Worm (Caenorhabditis elegans): ENCODE results near the gene Y49F6C.6.

Y49F6C.6 gene

DNA sequence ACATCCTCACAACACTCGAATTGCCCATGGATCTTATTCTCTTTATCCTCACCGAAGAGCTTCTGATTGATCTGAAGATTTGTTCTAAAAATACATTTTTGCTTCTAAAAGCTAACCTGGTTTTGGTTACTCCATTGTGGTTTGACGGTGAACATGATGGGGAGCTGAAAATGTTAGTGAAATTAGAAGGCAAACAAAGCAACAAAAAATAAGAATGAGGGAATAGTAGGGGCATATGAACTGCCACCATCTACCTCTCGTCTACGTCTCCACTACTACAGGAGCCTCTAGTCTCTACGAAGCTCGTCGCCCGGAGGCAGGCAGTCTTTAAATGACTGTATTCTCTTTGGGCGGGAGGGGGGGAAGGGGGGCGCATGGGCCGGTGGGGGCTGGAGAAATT is 18.7 kb upstream of the Y49F6C.6 start, which contains the start of gene T06D4.2:
T06D4.2 (minus strand) TSS at position 170 of the 400 bp plus-strand sequence.
- TF ChIP-seq sem-4 (tag; optimal IDR thresholded peaks at IDR 0.05) (no peak), mdl-1 (tag; optimal IDR thresholded peaks at IDR 0.05) (no peak)

DNA sequence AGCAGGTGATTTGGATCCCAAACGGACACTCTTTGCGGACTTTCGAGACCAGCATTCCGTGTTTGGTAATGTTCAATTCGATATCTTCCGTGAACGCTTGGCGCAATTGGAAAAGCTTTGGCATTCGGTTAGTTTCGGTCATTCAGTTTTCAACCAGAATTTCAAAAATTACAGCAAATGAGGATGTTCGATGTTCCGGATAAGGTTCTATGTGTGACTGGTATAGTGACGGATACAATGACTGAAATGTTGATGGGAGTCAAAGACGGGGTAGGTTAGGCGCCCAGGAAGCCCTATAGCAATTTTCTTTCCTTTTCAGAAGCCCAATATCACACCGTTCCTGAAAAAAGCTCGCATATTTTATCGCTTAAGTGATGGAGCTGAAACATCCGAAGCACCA is 16.1 kb upstream of the Y49F6C.6 start:
- no peak for TF ChIP-seq gmeb-1 (tag; optimal IDR thresholded peaks at IDR 0.05)
- TF ChIP-seq snpc-4 (tag; optimal IDR thresholded peaks at IDR 0.05) = no peak
- no peak for TF ChIP-seq egl-27 (tag; optimal IDR thresholded peaks at IDR 0.05)
- no peak for TF ChIP-seq ceh-82 (tag; optimal IDR thresholded peaks at IDR 0.05)
- TF ChIP-seq unc-62 (GFP tag; optimal IDR thresholded peaks at IDR 0.05) = no peak
- no peak for TF ChIP-seq R02D3.7 (tag; optimal IDR thresholded peaks at IDR 0.05)
- no peak for TF ChIP-seq F13H6.1 (tag; optimal IDR thresholded peaks at IDR 0.05)
- TF ChIP-seq nhr-21 (tag; optimal IDR thresholded peaks at IDR 0.05) = no peak
- TF ChIP-seq nhr-237 (tag; optimal IDR thresholded peaks at IDR 0.05) = no peak
- no peak for TF ChIP-seq elt-1 (tag; optimal IDR thresholded peaks at IDR 0.05)
- TF ChIP-seq lin-11 (tag; optimal IDR thresholded peaks at IDR 0.05) = no peak
- no peak for TF ChIP-seq nhr-6 (tag; optimal IDR thresholded peaks at IDR 0.05)
- no peak for TF ChIP-seq aly-2 (tag; optimal IDR thresholded peaks at IDR 0.05)
- no peak for TF ChIP-seq C34F6.9 (tag; optimal IDR thresholded peaks at IDR 0.05)
- TF ChIP-seq elt-3 (tag; optimal IDR thresholded peaks at IDR 0.05) = no peak
- TF ChIP-seq unc-39 (tag; optimal IDR thresholded peaks at IDR 0.05) = no peak
- no peak for TF ChIP-seq blmp-1 (tag; optimal IDR thresholded peaks at IDR 0.05; ENCODE audit: insufficient read depth)

DNA sequence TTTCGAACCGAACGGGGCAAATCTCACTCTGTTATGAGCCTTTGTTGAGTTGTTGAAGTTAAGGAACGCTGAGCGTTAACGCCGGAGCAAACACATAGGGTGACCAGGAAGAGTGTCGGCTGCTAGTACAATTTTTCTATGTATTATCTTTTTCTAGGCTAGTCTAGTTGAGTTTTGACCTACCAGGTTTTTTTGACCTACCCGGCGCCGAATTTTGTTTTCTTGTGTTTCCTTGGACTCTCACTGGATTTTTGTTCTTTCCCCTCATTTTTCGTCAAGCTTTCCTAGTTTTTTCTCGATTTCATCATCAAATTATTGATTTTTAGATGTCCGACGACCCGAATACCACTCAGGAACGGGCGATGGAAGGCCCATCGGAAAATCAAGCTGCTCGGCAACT is 14.5 kb upstream of the Y49F6C.6 start, which contains the start of gene T06D4.1:
T06D4.1 (plus strand) TSS at position 321 of the 400 bp plus-strand sequence.
- TF ChIP-seq alr-1 (tag; optimal IDR thresholded peaks at IDR 0.05) (no peak), dmd-4 (tag; optimal IDR thresholded peaks at IDR 0.05) (no peak), skn-1 (tag; optimal IDR thresholded peaks at IDR 0.05) (no peak), elt-3 (tag; optimal IDR thresholded peaks at IDR 0.05) (no peak), nhr-23 (tag; optimal IDR thresholded peaks at IDR 0.05) (no peak)

DNA sequence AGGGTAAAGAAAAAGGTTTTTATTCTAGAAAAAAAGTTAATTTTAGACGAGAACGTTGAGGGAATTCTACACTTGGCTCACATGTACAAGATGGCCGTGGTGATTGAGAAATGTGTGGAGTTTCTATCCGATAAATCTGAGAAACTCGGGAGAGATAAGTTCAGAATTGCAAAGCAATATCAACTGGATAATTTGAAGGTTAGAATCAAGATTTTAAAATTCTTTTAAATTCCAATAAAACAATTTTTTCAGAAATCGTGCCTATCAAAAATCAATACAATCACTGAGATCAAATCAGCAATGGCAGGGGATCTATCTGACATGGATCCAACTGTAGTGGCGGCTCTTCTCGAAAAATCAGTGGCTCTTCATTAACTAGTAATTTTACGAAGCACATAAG is 11.3 kb upstream of the Y49F6C.6 start, which contains the start of gene Y49F6C.2:
Y49F6C.2 (plus strand) TSS at position 301 of the 400 bp plus-strand sequence.
- TF ChIP-seq nhr-10 (tag; optimal IDR thresholded peaks at IDR 0.05) = no peak
- TF ChIP-seq Y55F3AM.14 (GFP tag; optimal IDR thresholded peaks at IDR 0.05) = no peak
- TF ChIP-seq dmd-4 (tag; optimal IDR thresholded peaks at IDR 0.05) = no peak
- no peak for TF ChIP-seq lin-39 (tag; optimal IDR thresholded peaks at IDR 0.05)
- no peak for TF ChIP-seq nhr-77 (tag; optimal IDR thresholded peaks at IDR 0.05)
- no peak for TF ChIP-seq elt-3 (tag; optimal IDR thresholded peaks at IDR 0.05)

DNA sequence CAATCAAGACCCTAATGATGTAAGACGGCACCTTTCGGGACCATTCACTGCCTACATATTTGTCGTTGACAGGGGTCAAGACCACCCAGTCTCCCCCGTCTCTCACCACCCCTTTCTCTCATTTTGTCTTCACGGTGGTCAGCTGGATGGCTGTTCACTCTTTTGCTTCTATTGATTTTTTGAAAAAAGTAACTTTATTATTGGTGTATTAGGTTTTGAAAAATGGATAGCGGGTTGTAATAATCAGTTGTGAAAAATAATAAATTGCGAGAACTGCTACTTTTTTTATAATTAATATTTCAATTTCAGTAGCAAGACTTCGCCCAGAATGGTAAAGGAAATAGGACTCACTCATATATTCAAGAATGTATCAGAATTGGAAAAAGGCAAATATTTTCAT is 9.8 kb upstream of the Y49F6C.6 start, which contains the start of gene bath-9:
bath-9 (plus strand) TSS at position 301 of the 400 bp plus-strand sequence.
- no peak for TF ChIP-seq nhr-77 (tag; optimal IDR thresholded peaks at IDR 0.05)
- no peak for TF ChIP-seq nhr-12 (tag; optimal IDR thresholded peaks at IDR 0.05)
- TF ChIP-seq dmd-4 (tag; optimal IDR thresholded peaks at IDR 0.05) = no peak

DNA sequence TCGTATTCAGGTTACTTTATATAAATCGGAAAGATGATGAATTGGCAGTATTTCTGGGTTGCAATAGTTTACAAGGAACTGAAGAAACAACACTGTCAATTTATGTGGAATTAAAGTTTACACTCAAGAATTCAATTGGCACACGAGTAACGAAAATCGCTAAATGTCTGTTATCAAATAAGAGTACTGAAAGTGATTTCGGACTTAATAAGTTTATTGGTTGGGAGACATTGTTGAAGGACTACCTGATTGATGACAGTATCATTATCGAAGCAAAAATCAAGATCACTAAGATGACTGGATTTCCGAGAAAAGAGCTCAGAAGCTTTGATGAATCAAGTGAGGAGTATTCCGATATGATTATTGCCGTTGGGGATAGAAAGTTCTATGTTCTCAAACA is 8.3 kb upstream of the Y49F6C.6 start:
- TF ChIP-seq dmd-4 (tag; optimal IDR thresholded peaks at IDR 0.05) = no peak
- no peak for TF ChIP-seq F13H6.1 (tag; optimal IDR thresholded peaks at IDR 0.05)
- TF ChIP-seq mab-5 (tag; optimal IDR thresholded peaks at IDR 0.05) = no peak
- TF ChIP-seq ZK546.5 (tag; optimal IDR thresholded peaks at IDR 0.05) = no peak
- no peak for TF ChIP-seq mbf-1 (tag; optimal IDR thresholded peaks at IDR 0.05)
- TF ChIP-seq ztf-11 (tag; optimal IDR thresholded peaks at IDR 0.05) = no peak
- no peak for TF ChIP-seq nhr-21 (tag; optimal IDR thresholded peaks at IDR 0.05)
- no peak for TF ChIP-seq nhr-11 (tag; optimal IDR thresholded peaks at IDR 0.05)
- no peak for TF ChIP-seq gmeb-1 (tag; optimal IDR thresholded peaks at IDR 0.05)
- no peak for TF ChIP-seq ama-1 (optimal IDR thresholded peaks at IDR 0.05)
- no peak for TF ChIP-seq nhr-237 (tag; optimal IDR thresholded peaks at IDR 0.05)
- no peak for TF ChIP-seq ztf-1 (GFP tag; conservative IDR thresholded peaks at IDR 0.05)
- TF ChIP-seq unc-39 (tag; optimal IDR thresholded peaks at IDR 0.05) = no peak
- TF ChIP-seq mdl-1 (tag; optimal IDR thresholded peaks at IDR 0.05) = no peak

Data from whole organism, L2 larva.